Worm (Caenorhabditis elegans): Measurements from ENCODE around the gene F57C12.2.

The F57C12.2 gene

DNA sequence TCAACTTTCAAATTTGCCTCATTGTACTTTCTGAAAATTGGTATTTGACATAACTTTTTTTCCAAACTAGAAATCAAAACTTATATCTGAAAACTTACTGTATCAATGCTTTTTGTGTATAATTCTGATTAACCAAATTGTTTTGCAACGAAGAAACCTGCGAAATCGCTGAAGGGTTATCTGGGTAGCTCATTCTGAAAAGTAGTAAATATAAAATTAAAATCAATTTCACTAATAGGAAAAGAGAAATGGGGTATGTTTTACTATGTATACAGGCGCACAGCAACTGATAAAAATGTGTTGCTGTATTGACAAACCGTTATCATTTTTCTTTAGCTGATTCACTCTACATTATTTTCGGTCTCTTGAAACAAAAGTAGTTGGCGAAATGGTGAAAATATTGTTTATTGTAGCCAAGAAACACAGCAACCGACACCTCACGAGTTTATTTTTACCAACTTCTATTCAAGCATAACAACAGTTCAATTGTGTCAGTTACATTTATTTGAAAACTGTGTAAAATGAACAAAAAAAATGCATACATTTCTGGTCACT lies at the start of gene F57C12.2:
F57C12.2 (minus strand) TSS at position 218 of the 555 bp plus-strand sequence.
- TF ChIP-seq dao-5 (tag; optimal IDR thresholded peaks at IDR 0.05) (no peak), him-1 (tag; optimal IDR thresholded peaks at IDR 0.05) (no peak), W03F9.2 (tag; optimal IDR thresholded peaks at IDR 0.05) (no peak)

DNA sequence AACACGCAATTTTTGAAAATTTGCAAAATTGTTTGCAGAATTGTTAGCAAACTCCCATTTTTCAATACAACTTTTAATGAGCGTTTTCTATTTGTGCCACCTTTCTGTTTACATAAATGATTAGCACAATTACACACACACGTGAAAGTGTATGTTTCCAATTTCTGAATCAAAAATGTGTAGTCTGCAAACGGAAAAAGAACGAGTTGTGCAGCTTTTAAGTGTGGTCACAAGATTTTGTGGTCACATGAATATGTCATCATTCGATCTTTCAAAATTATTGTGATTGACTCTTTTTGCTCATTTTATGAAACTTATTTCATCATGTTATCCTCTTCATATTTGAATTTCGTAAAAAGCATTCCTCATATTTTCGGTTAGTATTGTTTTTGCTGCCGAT lies 49.5 kb upstream of the F57C12.2 start:
- no peak for TF ChIP-seq him-1 (tag; optimal IDR thresholded peaks at IDR 0.05)
- no peak for TF ChIP-seq W03F9.2 (tag; optimal IDR thresholded peaks at IDR 0.05)
- TF ChIP-seq dao-5 (tag; optimal IDR thresholded peaks at IDR 0.05) = no peak

DNA sequence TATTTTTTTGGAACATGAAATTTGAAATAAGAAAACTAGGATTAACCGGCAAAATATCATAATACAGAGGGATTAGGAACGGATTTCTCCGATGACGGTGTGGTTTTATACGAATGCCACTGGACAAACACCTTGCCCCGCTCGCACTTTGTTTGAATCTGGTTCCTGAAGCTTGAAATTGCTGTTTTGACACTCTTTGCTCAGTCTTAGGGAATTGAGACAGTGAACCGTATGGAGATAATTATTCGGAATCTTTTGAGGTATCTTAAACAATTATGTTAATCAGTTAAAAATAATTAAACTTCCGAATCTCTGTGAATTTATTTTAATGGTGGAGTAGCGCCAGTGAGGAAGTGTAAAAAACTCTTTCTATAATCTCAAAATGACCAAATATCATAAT lies 48.3 kb upstream of the F57C12.2 start, which contains the start of gene F13C5.3:
F13C5.3 (minus strand) TSS at position 101 of the 400 bp plus-strand sequence.
- TF ChIP-seq W03F9.2 (tag; optimal IDR thresholded peaks at IDR 0.05) (no peak), him-1 (tag; optimal IDR thresholded peaks at IDR 0.05) (no peak), dao-5 (tag; optimal IDR thresholded peaks at IDR 0.05) (no peak)

DNA sequence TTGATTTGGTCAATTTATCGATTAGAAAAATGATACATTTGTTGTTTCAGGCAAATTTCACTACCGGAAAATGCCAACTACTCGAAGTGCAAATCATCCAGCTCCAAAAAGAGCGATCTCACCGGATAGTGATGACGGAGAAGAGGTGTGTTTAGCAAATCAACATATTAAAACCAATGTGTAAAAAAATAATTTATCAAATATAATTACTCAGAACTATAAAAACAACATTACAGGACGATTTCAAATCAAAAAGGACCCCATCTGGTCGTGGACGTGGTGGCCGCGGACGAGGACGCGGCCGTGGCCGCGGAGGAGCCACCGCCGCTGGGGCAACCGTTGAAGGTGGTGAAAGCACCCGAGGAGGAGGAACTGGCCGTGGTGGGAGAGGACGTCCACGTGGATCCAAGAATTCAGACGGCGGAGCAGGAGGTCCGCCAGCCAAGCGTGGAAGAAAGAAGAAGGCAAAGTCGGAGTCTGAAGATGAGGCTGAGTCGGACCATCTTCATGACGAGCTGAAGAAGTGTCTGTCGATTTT lies 42.8 kb upstream of the F57C12.2 start, which contains the start of gene F13C5.2:
F13C5.2 (plus strand) TSS at position 51 of the 538 bp plus-strand sequence.
- TF ChIP-seq W03F9.2 (tag; optimal IDR thresholded peaks at IDR 0.05) = no peak
- TF ChIP-seq dao-5 (tag; optimal IDR thresholded peaks at IDR 0.05) = no peak
- TF ChIP-seq him-1 (tag; optimal IDR thresholded peaks at IDR 0.05) = no peak

- TF ChIP-seq dao-5 (tag; optimal IDR thresholded peaks at IDR 0.05) = no peak
- TF ChIP-seq W03F9.2 (tag; optimal IDR thresholded peaks at IDR 0.05) = peak; percentile 59
- TF ChIP-seq him-1 (tag; optimal IDR thresholded peaks at IDR 0.05) = peak; percentile 75
Measured at ce11 chrX:593245-593733, 42.1 kb upstream of the F57C12.2 start.

DNA sequence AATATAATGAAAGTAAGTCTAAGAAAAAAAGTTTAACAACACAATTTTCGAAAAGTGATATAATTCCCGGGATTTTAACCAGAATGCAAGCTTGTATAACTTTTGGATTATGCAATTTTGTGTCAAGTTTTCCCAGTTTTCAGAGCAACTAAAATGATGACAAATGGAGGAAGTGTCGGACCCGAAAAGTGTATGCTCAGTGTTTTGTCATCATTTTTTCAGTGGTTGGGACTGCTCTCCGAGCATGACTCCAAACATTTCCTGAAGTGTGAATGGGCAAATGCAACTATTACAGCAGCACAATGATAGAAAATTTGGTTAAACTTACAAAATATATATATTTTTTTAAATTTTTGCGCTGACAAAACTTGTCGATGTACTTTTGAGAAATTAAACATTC lies 39.9 kb upstream of the F57C12.2 start:
- TF ChIP-seq dao-5 (tag; optimal IDR thresholded peaks at IDR 0.05) = no peak
- TF ChIP-seq him-1 (tag; optimal IDR thresholded peaks at IDR 0.05) = no peak
- TF ChIP-seq W03F9.2 (tag; optimal IDR thresholded peaks at IDR 0.05) = no peak

ce11 chrX:587798-588197 lies 36.6 kb upstream of the F57C12.2 start, which contains the start of gene mrp-1:
Gene mrp-1, minus strand, starts transcription at chrX:587898.
- TF ChIP-seq dao-5 (tag; optimal IDR thresholded peaks at IDR 0.05) = no peak
- no peak for TF ChIP-seq him-1 (tag; optimal IDR thresholded peaks at IDR 0.05)
- TF ChIP-seq W03F9.2 (tag; optimal IDR thresholded peaks at IDR 0.05) = no peak

DNA sequence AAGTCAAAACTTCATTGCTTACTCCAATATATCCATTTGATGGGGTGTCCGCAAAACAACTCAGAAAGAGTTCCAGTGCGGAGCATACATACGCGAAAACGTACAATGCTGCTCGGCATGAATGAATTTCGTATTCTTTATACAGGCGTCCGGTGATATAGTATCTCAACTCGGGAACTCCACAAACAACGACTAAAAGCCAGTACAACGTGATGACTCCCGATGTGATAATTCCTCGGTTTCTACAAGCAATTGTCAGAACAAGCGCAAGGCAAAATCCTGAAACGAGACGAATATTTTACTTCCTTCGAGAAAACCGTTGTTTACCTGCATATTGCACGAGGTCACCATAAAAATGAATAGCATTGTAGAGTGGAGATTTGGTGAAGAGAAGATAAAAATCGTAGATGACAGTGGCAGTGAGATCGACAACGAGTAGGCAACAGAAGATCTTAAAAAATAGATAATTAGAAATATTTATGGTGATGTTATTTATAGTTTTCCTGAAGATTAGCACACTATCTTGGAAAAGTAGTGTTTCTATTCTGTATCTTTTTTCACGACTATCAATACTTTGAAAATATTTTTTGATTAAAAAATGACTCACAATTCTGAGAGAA lies 34.5 kb upstream of the F57C12.2 start:
- TF ChIP-seq W03F9.2 (tag; optimal IDR thresholded peaks at IDR 0.05) (no peak), him-1 (tag; optimal IDR thresholded peaks at IDR 0.05) (no peak), dao-5 (tag; optimal IDR thresholded peaks at IDR 0.05) (no peak)

- TF ChIP-seq him-1 (tag; optimal IDR thresholded peaks at IDR 0.05) (no peak), W03F9.2 (tag; optimal IDR thresholded peaks at IDR 0.05) (no peak), dao-5 (tag; optimal IDR thresholded peaks at IDR 0.05) (no peak)
Measured at ce11 chrX:581754-582153, 30.6 kb upstream of the F57C12.2 start.

DNA sequence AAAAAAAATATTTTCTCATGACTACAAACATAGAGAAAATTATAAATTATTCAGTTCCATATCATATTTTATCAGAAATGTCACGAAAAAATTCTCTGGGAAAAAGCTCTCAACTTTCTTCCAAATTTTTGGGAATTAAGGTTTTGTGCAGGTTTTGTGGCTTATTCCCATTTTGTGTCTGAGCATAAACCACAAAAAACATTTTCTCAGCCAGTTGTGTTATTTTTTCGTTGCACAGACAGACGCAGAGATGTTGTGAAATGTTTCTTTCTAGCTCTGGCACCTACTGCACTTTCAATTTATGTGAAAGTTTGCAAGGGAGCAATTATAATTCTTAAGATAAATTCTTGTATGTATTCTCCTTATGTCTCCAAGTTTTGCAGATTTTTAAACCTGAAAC lies 23.9 kb upstream of the F57C12.2 start:
- TF ChIP-seq W03F9.2 (tag; optimal IDR thresholded peaks at IDR 0.05) (no peak), him-1 (tag; optimal IDR thresholded peaks at IDR 0.05) (no peak), dao-5 (tag; optimal IDR thresholded peaks at IDR 0.05) (no peak)

DNA sequence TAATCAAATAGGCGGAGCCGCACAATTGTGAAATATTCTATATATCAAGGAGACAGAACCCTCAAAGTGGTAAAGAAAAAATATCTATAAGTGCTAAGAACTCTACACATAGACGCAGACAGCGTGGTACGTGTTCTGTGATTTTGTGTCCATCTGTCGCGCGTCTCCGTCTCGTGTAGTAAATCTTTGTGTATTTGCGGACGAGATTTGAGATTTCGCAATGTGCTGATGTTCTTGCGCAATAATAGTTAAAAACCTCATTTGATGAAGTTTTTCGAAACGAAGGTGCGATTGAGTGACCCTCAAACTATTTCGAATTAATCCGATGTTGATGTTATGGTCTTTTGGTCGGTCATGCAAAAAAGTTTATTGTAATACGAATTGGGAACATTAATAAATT lies 22.1 kb upstream of the F57C12.2 start:
- TF ChIP-seq dao-5 (tag; optimal IDR thresholded peaks at IDR 0.05) (no peak), him-1 (tag; optimal IDR thresholded peaks at IDR 0.05) (no peak), W03F9.2 (tag; optimal IDR thresholded peaks at IDR 0.05) (no peak)

ce11 chrX:572601-573000 lies 21.4 kb upstream of the F57C12.2 start, which contains the start of gene mrp-2:
Gene mrp-2, minus strand, starts transcription at chrX:572701.
- TF ChIP-seq W03F9.2 (tag; optimal IDR thresholded peaks at IDR 0.05) (no peak), him-1 (tag; optimal IDR thresholded peaks at IDR 0.05) (no peak), dao-5 (tag; optimal IDR thresholded peaks at IDR 0.05) (no peak)

ce11 chrX:571367-571766 lies 20.2 kb upstream of the F57C12.2 start:
- TF ChIP-seq dao-5 (tag; optimal IDR thresholded peaks at IDR 0.05) = no peak
- TF ChIP-seq W03F9.2 (tag; optimal IDR thresholded peaks at IDR 0.05) = no peak
- no peak for TF ChIP-seq him-1 (tag; optimal IDR thresholded peaks at IDR 0.05)

DNA sequence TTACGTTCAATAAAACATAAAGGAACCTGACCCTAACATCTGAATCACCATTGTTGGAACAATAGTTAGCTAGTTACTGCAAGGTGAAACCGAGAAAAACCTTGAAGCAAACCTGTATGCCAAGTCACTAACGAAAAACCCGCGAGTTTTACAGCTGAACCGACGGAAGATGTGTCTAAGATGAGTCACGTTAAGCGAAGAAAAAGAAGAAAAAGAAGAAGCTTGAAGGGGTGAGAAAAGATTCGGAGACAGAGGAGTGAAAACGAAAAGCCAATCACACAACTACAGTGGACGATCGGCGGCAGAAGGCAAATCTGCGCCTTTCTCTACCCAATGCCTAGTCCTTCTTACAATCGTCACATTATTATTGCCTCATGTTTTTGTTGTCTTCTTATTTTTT lies 6.7 kb upstream of the F57C12.2 start, which contains the start of gene nas-38:
nas-38 (plus strand) TSS at position 301 of the 400 bp plus-strand sequence.
- no peak for TF ChIP-seq dao-5 (tag; optimal IDR thresholded peaks at IDR 0.05)
- TF ChIP-seq W03F9.2 (tag; optimal IDR thresholded peaks at IDR 0.05) = no peak
